Fruit fly (Drosophila melanogaster) whole organism, embryonic: ENCODE data around the gene Snx6.
A peak's percentile ranks its signal among the peaks of the same experiment; 100 is the strongest.

Source experiments
- B-H2 ChIP-seq: fragments of 200-800 bp; sonication (Bioruptor generic); optimal IDR thresholded peaks from 2 replicates; lab custom pipeline; 2018; ENCODE audit warnings: missing biosample characterization, mild to moderate bottlenecking, missing genetic modification characterization
- Bgb ChIP-seq: fragments of 200-800 bp; sonication (Bioruptor generic); IDR thresholded peaks from 2 replicates; pipeline ENCODE4 v1.3.6; 2022; ENCODE audit warnings: missing biosample characterization, missing genetic modification characterization; ENCODE audit not compliant: partially characterized antibody
- CG10147 ChIP-seq: fragments of 200-800 bp; sonication (Bioruptor generic); optimal IDR thresholded peaks from 2 replicates; lab custom pipeline; 2019; ENCODE audit warnings: missing biosample characterization, mild to moderate bottlenecking, missing genetic modification characterization, moderate library complexity
- CG10267 ChIP-seq: fragments of 200-800 bp; sonication (Bioruptor generic); optimal IDR thresholded peaks from 2 replicates; lab custom pipeline; 2018; ENCODE audit warnings: missing biosample characterization, mild to moderate bottlenecking, missing genetic modification characterization, moderate library complexity
- CG10565 ChIP-seq: fragments of 200-800 bp; sonication (Bioruptor generic); optimal IDR thresholded peaks from 3 replicates; lab custom pipeline; 2016; ENCODE audit warnings: missing biosample characterization, mild to moderate bottlenecking, missing genetic modification characterization
- CG10654 ChIP-seq: fragments of 200-800 bp; sonication (Bioruptor generic); optimal IDR thresholded peaks from 2 replicates; lab custom pipeline; 2016; ENCODE audit warnings: missing biosample characterization, missing genetic modification characterization
- CG11695 ChIP-seq: fragments of 200-800 bp; sonication (Bioruptor generic); IDR thresholded peaks from 3 replicates; pipeline ENCODE4 v1.3.6; 2022; ENCODE audit warnings: missing biosample characterization, missing genetic modification characterization
- CG12769 ChIP-seq: fragments of 200-800 bp; sonication (Bioruptor generic); optimal IDR thresholded peaks from 2 replicates; lab custom pipeline; 2019; ENCODE audit warnings: missing biosample characterization, mild to moderate bottlenecking, missing genetic modification characterization, moderate library complexity
- CG15011 ChIP-seq: fragments of 200-800 bp; sonication (Bioruptor generic); optimal IDR thresholded peaks from 3 replicates; lab custom pipeline; 2018; ENCODE audit warnings: missing biosample characterization, mild to moderate bottlenecking, missing genetic modification characterization
- CG1602 ChIP-seq: fragments of 200-800 bp; sonication (Bioruptor generic); optimal IDR thresholded peaks from 3 replicates; lab custom pipeline; 2016; ENCODE audit warnings: missing biosample characterization, missing genetic modification characterization
- CG17829 ChIP-seq: fragments of 200-800 bp; optimal IDR thresholded peaks from 2 replicates; lab custom pipeline; 2019; ENCODE audit warnings: missing biosample characterization, mild to moderate bottlenecking, missing genetic modification characterization, moderate library complexity
- CG18011 ChIP-seq: fragments of 200-800 bp; sonication (Bioruptor generic); optimal IDR thresholded peaks from 2 replicates; lab custom pipeline; 2017; ENCODE audit warnings: missing biosample characterization, missing genetic modification characterization, mild to moderate bottlenecking, moderate library complexity, missing genotype
- CG32532 ChIP-seq: fragments of 200-800 bp; sonication (Bioruptor generic); IDR thresholded peaks from 2 replicates; pipeline ENCODE4 v1.3.6; 2022; ENCODE audit warnings: missing biosample characterization, missing genetic modification characterization
- CG3847 ChIP-seq: fragments of 200-800 bp; sonication (Bioruptor generic); IDR thresholded peaks from 2 replicates; pipeline ENCODE4 v1.3.6; 2022; ENCODE audit warnings: missing biosample characterization, missing genetic modification characterization
- CG4424 ChIP-seq: fragments of 200-800 bp; sonication (Bioruptor generic); optimal IDR thresholded peaks from 3 replicates; lab custom pipeline; 2016; ENCODE audit warnings: missing biosample characterization, missing genetic modification characterization
- CG6791 ChIP-seq: fragments of 200-800 bp; sonication (Bioruptor generic); IDR thresholded peaks from 3 replicates; pipeline ENCODE4 v1.3.6; 2022; ENCODE audit warnings: missing biosample characterization, missing genetic modification characterization; ENCODE audit not compliant: partially characterized antibody
- CG7271 ChIP-seq: fragments of 200-800 bp; sonication (Bioruptor generic); optimal IDR thresholded peaks from 2 replicates; lab custom pipeline; 2018; ENCODE audit warnings: missing biosample characterization, mild to moderate bottlenecking, missing genetic modification characterization, moderate library complexity
- CG8281 ChIP-seq: fragments of 200-800 bp; sonication (Bioruptor generic); optimal IDR thresholded peaks from 2 replicates; lab custom pipeline; 2018; ENCODE audit warnings: missing biosample characterization, mild to moderate bottlenecking, missing genetic modification characterization, moderate library complexity
- CG8359 ChIP-seq: fragments of 200-800 bp; sonication (Bioruptor generic); optimal IDR thresholded peaks from 2 replicates; lab custom pipeline; 2017; ENCODE audit warnings: missing biosample characterization, mild to moderate bottlenecking, missing genetic modification characterization, borderline replicate concordance
- CG9437 ChIP-seq: fragments of 200-800 bp; sonication (Bioruptor generic); optimal IDR thresholded peaks from 2 replicates; lab custom pipeline; 2018; ENCODE audit warnings: missing biosample characterization, mild to moderate bottlenecking, missing genetic modification characterization
- Deaf1 ChIP-seq: fragments of 200-800 bp; optimal IDR thresholded peaks from 3 replicates; lab custom pipeline; 2019; ENCODE audit warnings: missing biosample characterization, mild to moderate bottlenecking, missing genetic modification characterization, moderate library complexity
- Fer3 ChIP-seq: fragments of 200-800 bp; sonication (Bioruptor generic); optimal IDR thresholded peaks from 2 replicates; lab custom pipeline; 2018; ENCODE audit warnings: missing biosample characterization, mild to moderate bottlenecking, missing genetic modification characterization, moderate library complexity
- HLH54F ChIP-seq: fragments of 200-800 bp; sonication (Bioruptor generic); optimal IDR thresholded peaks from 3 replicates; lab custom pipeline; 2016; ENCODE audit warnings: missing biosample characterization, missing genetic modification characterization
- Jarid2 ChIP-seq: fragments of 200-800 bp; sonication (Bioruptor generic); optimal IDR thresholded peaks from 3 replicates; lab custom pipeline; 2017; ENCODE audit warnings: mild to moderate bottlenecking, missing biosample characterization, missing genetic modification reagents, missing genetic modification characterization
- Med ChIP-seq: fragments of 200-800 bp; sonication (Bioruptor generic); peaks from one replicate; lab custom pipeline; 2016; ENCODE audit warnings: missing biosample characterization, missing genetic modification characterization, mild to moderate bottlenecking, inconsistent platforms, moderate library complexity
- Pdp1 ChIP-seq, 2 experiments: fragments of 200-800 bp; sonication (Bioruptor generic); optimal IDR thresholded peaks; 3 replicates each; lab custom pipeline; 2016; ENCODE audit warnings: missing biosample characterization in 2 of 2, missing genetic modification characterization in 2 of 2, mild to moderate bottlenecking in 1 of 2, moderate library complexity in 1 of 2
- Rfx ChIP-seq: fragments of 200-800 bp; sonication (Bioruptor generic); IDR thresholded peaks from 2 replicates; pipeline ENCODE4 v1.3.6; 2022; ENCODE audit warnings: missing biosample characterization, missing genetic modification characterization
- Ssrp ChIP-seq: fragments of 200-800 bp; sonication (Bioruptor generic); optimal IDR thresholded peaks from 2 replicates; lab custom pipeline; 2018; ENCODE audit warnings: missing biosample characterization, mild to moderate bottlenecking, missing genetic modification characterization, moderate library complexity
- abd-A ChIP-seq: fragments of 200-800 bp; sonication (Bioruptor generic); optimal IDR thresholded peaks from 3 replicates; lab custom pipeline; 2019; ENCODE audit warnings: missing biosample characterization, mild to moderate bottlenecking, missing genetic modification characterization, moderate library complexity
- caup ChIP-seq: fragments of 200-800 bp; sonication (Bioruptor generic); optimal IDR thresholded peaks from 3 replicates; lab custom pipeline; 2017; ENCODE audit warnings: missing biosample characterization, mild to moderate bottlenecking, missing genetic modification characterization, moderate library complexity; ENCODE audit not compliant: severe bottlenecking
- chinmo ChIP-seq: fragments of 200-800 bp; sonication (Bioruptor generic); IDR thresholded peaks from 4 replicates; pipeline ENCODE4 v1.3.6; 2022; ENCODE audit warnings: missing biosample characterization, missing genetic modification characterization; ENCODE audit not compliant: partially characterized antibody
- disco-r ChIP-seq: fragments of 200-800 bp; sonication (Bioruptor generic); optimal IDR thresholded peaks from 2 replicates; lab custom pipeline; 2016; ENCODE audit warnings: missing biosample characterization, missing genetic modification characterization
- fd3F ChIP-seq: fragments of 200-800 bp; sonication (Bioruptor generic); optimal IDR thresholded peaks from 2 replicates; lab custom pipeline; 2018; ENCODE audit warnings: missing biosample characterization, mild to moderate bottlenecking, missing genetic modification characterization, moderate library complexity
- gce ChIP-seq: fragments of 200-800 bp; sonication (Bioruptor generic); IDR thresholded peaks from 3 replicates; pipeline ENCODE4 v1.3.6; 2022; ENCODE audit warnings: missing biosample characterization, missing genetic modification characterization
- grau ChIP-seq: fragments of 200-800 bp; optimal IDR thresholded peaks from 3 replicates; lab custom pipeline; 2019; ENCODE audit warnings: missing biosample characterization, mild to moderate bottlenecking, missing genetic modification characterization, moderate library complexity
- lbe ChIP-seq: fragments of 200-800 bp; sonication (Bioruptor generic); optimal IDR thresholded peaks from 2 replicates; lab custom pipeline; 2016; ENCODE audit warnings: missing biosample characterization, mild to moderate bottlenecking, missing genetic modification characterization
- nerfin-2 ChIP-seq: fragments of 200-800 bp; sonication (Bioruptor generic); IDR thresholded peaks from 2 replicates; pipeline ENCODE4 v1.3.6; 2022; ENCODE audit warnings: missing biosample characterization, missing genetic modification characterization; ENCODE audit not compliant: partially characterized antibody
- schlank ChIP-seq: fragments of 200-800 bp; sonication (Bioruptor generic); optimal IDR thresholded peaks from 2 replicates; lab custom pipeline; 2018; ENCODE audit warnings: missing biosample characterization, mild to moderate bottlenecking, missing genetic modification characterization
- sens ChIP-seq: fragments of 200-800 bp; sonication (Bioruptor generic); peaks from one replicate; lab custom pipeline; 2016; ENCODE audit warnings: missing biosample characterization, missing genetic modification characterization
- sisA ChIP-seq: fragments of 200-800 bp; sonication (Bioruptor generic); IDR thresholded peaks from 2 replicates; pipeline ENCODE4 v1.3.6; 2022; ENCODE audit warnings: missing biosample characterization, missing genetic modification characterization
- sna ChIP-seq: fragments of 200-800 bp; sonication (Bioruptor generic); IDR thresholded peaks from 2 replicates; pipeline ENCODE4 v1.3.6; 2022; ENCODE audit warnings: missing biosample characterization, missing genetic modification characterization; ENCODE audit not compliant: partially characterized antibody
- tgo ChIP-seq: fragments of 200-800 bp; sonication (Bioruptor generic); IDR thresholded peaks from 3 replicates; pipeline ENCODE4 v1.3.6; 2022; ENCODE audit warnings: missing biosample characterization, missing genetic modification characterization
- zfh1 ChIP-seq: fragments of 200-800 bp; sonication (Bioruptor generic); IDR thresholded peaks from 3 replicates; pipeline ENCODE4 v1.3.6; 2022; ENCODE audit warnings: missing biosample characterization, missing genetic modification characterization

The Snx6 gene

dm6 chr2L:8266145-8266544 lies 45.6 kb upstream of the Snx6 start (continued):
- TF ChIP-seq CG7271 (tag; lab: Kevin White, UChicago) (no peak), grau (tag; lab: Kevin White, UChicago) (peak; percentile 53), CG10147 (peak; percentile 58), tgo (GFP tag; lab: Robert Waterston, UW) (peak; percentile 63; the same call in 2 of the 3 replicates), zfh1 (GFP tag; lab: Robert Waterston, UW) (peak; percentile 53; the same call in 1 of the 3 replicates), sisA (GFP tag; lab: Robert Waterston, UW) (peak; percentile 42), lbe (no peak), CG15011 (peak; percentile 30), CG3847 (GFP tag; lab: Robert Waterston, UW) (peak; percentile 37; the same call in 1 of the 2 replicates), CG10267 (tag; lab: Kevin White, UChicago) (peak; percentile 47), Ssrp (peak; percentile 72), CG8281 (tag; lab: Kevin White, UChicago) (peak; percentile 36), CG4424 (GFP tag; lab: Kevin White, UChicago) (peak; percentile 43), CG8359 (peak; percentile 9), caup (peak; percentile 52), schlank (tag; lab: Kevin White, UChicago) (no peak), CG1602 (GFP tag; lab: Kevin White, UChicago) (peak; percentile 17), Fer3 (tag; lab: Kevin White, UChicago) (peak; percentile 58)

dm6 chr2L:8257401-8258266 lies 37.1 kb upstream of the Snx6 start, which contains the start of gene CG8086:
CG8086 (minus strand) TSS chr2L:8257502.
- TF ChIP-seq chinmo (GFP tag; lab: Robert Waterston, UW) (peak; percentile 60; the same call in 2 of the 4 replicates), nerfin-2 (GFP tag; lab: Robert Waterston, UW) (no peak), CG10565 (no peak), sens (GFP tag; lab: Kevin White, UChicago) (peak; percentile 43), gce (GFP tag; lab: Robert Waterston, UW) (no peak), Med (GFP tag; lab: Kevin White, UChicago) (peak; percentile 71), Deaf1 (tag; lab: Kevin White, UChicago) (peak; percentile 5), sna (GFP tag; lab: Robert Waterston, UW) (no peak), B-H2 (GFP tag; lab: Kevin White, UChicago) (peak; percentile 0), disco-r (GFP tag; lab: Kevin White, UChicago) (no peak), CG18011 (GFP tag; lab: Kevin White, UChicago) (no peak), CG12769 (tag; lab: Kevin White, UChicago) (peak; percentile 15), CG10654 (no peak), Bgb (GFP tag; lab: Robert Waterston, UW) (peak; percentile 9; the same call in 1 of the 2 replicates), schlank (tag; lab: Kevin White, UChicago) (no peak), Jarid2 (GFP tag; lab: Kevin White, UChicago) (peak; percentile 24), CG9437 (GFP tag; lab: Kevin White, UChicago) (peak; percentile 99), Pdp1 (GFP tag; optimal IDR thresholded peaks at IDR 0.05; lab: Kevin White, UChicago) (peak in 1 of 2 experiments; percentile 92), abd-A (no peak), fd3F (GFP tag; lab: Kevin White, UChicago) (no peak), CG17829 (no peak), CG6791 (GFP tag; lab: Robert Waterston, UW) (peak; percentile 53; the same call in 2 of the 3 replicates), CG11695 (GFP tag; lab: Robert Waterston, UW) (0 out of 3 replicates have a peak, but pooled peaks have one; percentile 2), Rfx (peak; percentile 11; the same call in 1 of the 2 replicates), HLH54F (GFP tag; lab: Kevin White, UChicago) (no peak), CG32532 (GFP tag; lab: Robert Waterston, UW) (0 out of 2 replicates have a peak, but pooled peaks have one; percentile 11)
